Worm (Caenorhabditis elegans) whole organism, young adult: ENCODE results near the gene srbc-49.
"Not testable (repeated sequence)": the region's sequence is repeated elsewhere in the genome, so short reads cannot be mapped to it uniquely, and the experiment has no call there.

Experiments used
- B0019.2 ChIP-seq: fragments of 200-800 bp; sonication (Bioruptor generic); conservative IDR thresholded peaks from 2 replicates; pipeline ENCODE4 v1.3.6; 2022; ENCODE audit warnings: missing genetic modification reagents, missing genetic modification characterization, missing compliant biosample characterization
- B0336.3 ChIP-seq: fragments of 200-800 bp; sonication (Bioruptor generic); IDR thresholded peaks from 2 replicates; pipeline ENCODE4 v1.3.6; 2022; ENCODE audit warnings: missing genetic modification characterization, missing compliant biosample characterization
- F22D6.2 ChIP-seq: sonication (generic microtip); optimal IDR thresholded peaks from 2 replicates; lab custom pipeline; 2016; ENCODE audit warnings: mild to moderate bottlenecking, missing genetic modification characterization, missing compliant biosample characterization
- F37B4.10 ChIP-seq: fragments of 200-800 bp; sonication (Bioruptor generic); IDR thresholded peaks from 2 replicates; pipeline ENCODE4 v1.3.6; 2022; ENCODE audit warnings: missing genetic modification characterization, missing compliant biosample characterization
- F52B5.7 ChIP-seq: sonication (generic microtip); optimal IDR thresholded peaks from 2 replicates; lab custom pipeline; 2016; ENCODE audit warnings: mild to moderate bottlenecking, missing genetic modification characterization, missing compliant biosample characterization
- K12H6.12 ChIP-seq: fragments of 200-800 bp; sonication (Bioruptor generic); optimal IDR thresholded peaks from 2 replicates; lab custom pipeline; 2018; ENCODE audit warnings: mild to moderate bottlenecking, missing genetic modification characterization, missing compliant biosample characterization
- T26A5.8 ChIP-seq: sonication (generic microtip); optimal IDR thresholded peaks from 2 replicates; lab custom pipeline; 2016; ENCODE audit warnings: missing genetic modification characterization, missing compliant biosample characterization
- Y53F4B.3 ChIP-seq: fragments of 200-800 bp; sonication (Bioruptor generic); IDR thresholded peaks from 2 replicates; pipeline ENCODE4 v1.3.6; 2022; ENCODE audit warnings: missing genetic modification reagents, missing genetic modification characterization, missing compliant biosample characterization
- ama-1 ChIP-seq, 3 experiments: fragments of 150-350 bp in 1 of 3; sonication (generic microtip) in 2 of 3; optimal IDR thresholded peaks; 2 replicates each; lab custom pipeline; 2014 to 2018; ENCODE audit warnings: missing biosample characterization in 2 of 3, missing genetic modification characterization in 2 of 3, missing genetic modification reagents in 2 of 3
- aptf-3 ChIP-seq: fragments of 200-800 bp; sonication (Bioruptor generic); IDR thresholded peaks from 2 replicates; pipeline ENCODE4 v1.3.6; 2022; ENCODE audit warnings: missing genetic modification characterization, missing compliant biosample characterization
- atf-7 ChIP-seq: sonication (generic microtip); optimal IDR thresholded peaks from 2 replicates; lab custom pipeline; 2017; ENCODE audit warnings: mild to moderate bottlenecking, missing genetic modification characterization, missing compliant biosample characterization
- attf-5 ChIP-seq: fragments of 200-800 bp; sonication (Bioruptor generic); optimal IDR thresholded peaks from 2 replicates; lab custom pipeline; 2018; ENCODE audit warnings: mild to moderate bottlenecking, missing genetic modification characterization, missing compliant biosample characterization
- bed-2 ChIP-seq: fragments of 200-800 bp; sonication (Bioruptor generic); IDR thresholded peaks from 2 replicates; pipeline ENCODE4 v1.3.6; 2022; ENCODE audit warnings: missing genetic modification reagents, missing genetic modification characterization, missing compliant biosample characterization
- ccch-3 ChIP-seq: fragments of 200-800 bp; sonication (Bioruptor generic); optimal IDR thresholded peaks from 2 replicates; lab custom pipeline; 2018; ENCODE audit warnings: mild to moderate bottlenecking, missing genetic modification characterization, missing compliant biosample characterization
- cebp-2 ChIP-seq: fragments of 200-800 bp; sonication (Bioruptor generic); IDR thresholded peaks from 2 replicates; pipeline ENCODE4 v1.3.6; 2022; ENCODE audit warnings: missing genetic modification characterization, missing compliant biosample characterization
- ceh-27 ChIP-seq: fragments of 200-800 bp; sonication (Bioruptor generic); optimal IDR thresholded peaks from 2 replicates; lab custom pipeline; 2018; ENCODE audit warnings: mild to moderate bottlenecking, missing genetic modification characterization, moderate library complexity, missing compliant biosample characterization
- dpff-1 ChIP-seq: sonication (generic microtip); optimal IDR thresholded peaks from 2 replicates; lab custom pipeline; 2017; ENCODE audit warnings: mild to moderate bottlenecking, missing genetic modification characterization, missing compliant biosample characterization
- egrh-3 ChIP-seq: fragments of 200-800 bp; sonication (Bioruptor generic); IDR thresholded peaks from 2 replicates; pipeline ENCODE4 v1.3.6; 2022; ENCODE audit warnings: missing genetic modification reagents, missing genetic modification characterization, missing compliant biosample characterization
- ets-4 ChIP-seq: fragments of 200-800 bp; sonication (Bioruptor generic); optimal IDR thresholded peaks from 2 replicates; lab custom pipeline; 2018; ENCODE audit warnings: mild to moderate bottlenecking, missing genetic modification characterization, missing compliant biosample characterization
- hrde-1 ChIP-seq: sonication (generic microtip); optimal IDR thresholded peaks from 2 replicates; lab custom pipeline; 2016; ENCODE audit warnings: missing genetic modification characterization, mild to moderate bottlenecking, missing compliant biosample characterization, moderate library complexity, missing genotype, missing genetic modification reagents, borderline replicate concordance
- let-526 ChIP-seq: fragments of 200-800 bp; sonication (Bioruptor generic); IDR thresholded peaks from 2 replicates; pipeline ENCODE4 v1.3.6; 2022; ENCODE audit warnings: missing genetic modification reagents, missing genetic modification characterization, missing compliant biosample characterization
- lin-35 ChIP-seq, 3 experiments: fragments of 150-350 bp in 2 of 3; sonication (generic microtip) in 1 of 3; optimal IDR thresholded peaks; 2 replicates each; lab custom pipeline; 2014 to 2018; ENCODE audit warnings: missing biosample characterization in 3 of 3, missing genetic modification characterization in 3 of 3, missing genetic modification reagents in 3 of 3
- madf-6 ChIP-seq: fragments of 200-800 bp; sonication (Bioruptor generic); IDR thresholded peaks from 2 replicates; pipeline ENCODE4 v1.3.6; 2022; ENCODE audit warnings: missing genetic modification reagents, missing genetic modification characterization, missing compliant biosample characterization
- nhr-120 ChIP-seq: fragments of 200-800 bp; sonication (Bioruptor generic); IDR thresholded peaks from 2 replicates; pipeline ENCODE4 v1.3.6; 2022; ENCODE audit warnings: missing genetic modification characterization, missing compliant biosample characterization
- pha-4 ChIP-seq: fragments of 150-350 bp; sonication (generic microtip); optimal IDR thresholded peaks from 2 replicates; lab custom pipeline; 2014; ENCODE audit warnings: missing biosample characterization, missing genetic modification reagents, missing genetic modification characterization
- rpc-1 ChIP-seq, 2 experiments: fragments of 150-350 bp in 1 of 2; sonication (generic microtip) in 1 of 2; optimal IDR thresholded peaks; 2 replicates each; lab custom pipeline; 2014 to 2018; ENCODE audit warnings: missing biosample characterization in 1 of 2, missing genetic modification characterization in 1 of 2, missing genetic modification reagents in 1 of 2, missing genotype in 1 of 2
- snpc-3.4 ChIP-seq: sonication (generic microtip); optimal IDR thresholded peaks from 2 replicates; lab custom pipeline; 2017; ENCODE audit warnings: missing genetic modification characterization, mild to moderate bottlenecking, missing compliant biosample characterization, antibody characterized with exemption, moderate library complexity, missing genotype, missing genetic modification reagents
- ztf-18 ChIP-seq: sonication (generic microtip); optimal IDR thresholded peaks from 2 replicates; lab custom pipeline; 2016; ENCODE audit warnings: missing genotype, mild to moderate bottlenecking, missing genetic modification characterization, missing compliant biosample characterization
- ztf-22 ChIP-seq: fragments of 200-800 bp; sonication (Bioruptor generic); optimal IDR thresholded peaks from 2 replicates; lab custom pipeline; 2018; ENCODE audit warnings: mild to moderate bottlenecking, missing genetic modification characterization, moderate library complexity, missing compliant biosample characterization

srbc-49 gene

DNA sequence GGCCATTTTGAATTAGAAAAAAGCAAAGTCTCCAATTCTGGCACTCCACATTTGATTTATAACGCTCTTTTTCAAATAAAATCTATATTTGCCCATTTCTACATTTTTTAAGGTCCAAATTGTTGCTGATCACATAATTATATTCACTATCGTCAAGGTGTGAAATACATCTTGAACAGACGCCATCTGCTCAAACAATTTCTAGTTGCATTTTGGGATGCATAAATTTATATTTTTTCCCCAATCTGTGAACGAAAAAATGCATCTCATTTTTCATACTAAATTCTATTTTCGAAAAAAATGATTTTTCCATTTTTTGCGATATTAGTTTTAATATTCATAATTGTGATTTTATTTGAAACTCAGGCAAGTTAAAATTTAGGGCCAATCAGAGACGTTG is 28.2 kb upstream of the srbc-49 start, which contains the start of gene T26E4.7:
Gene T26E4.7 (plus strand): TSS at position 301 of the 400 bp plus-strand sequence.
- TF ChIP-seq aptf-3 = no peak
- TF ChIP-seq Y53F4B.3 (GFP tag; lab: Robert Waterston, UW) = no peak
- no peak for TF ChIP-seq nhr-120 (GFP tag; lab: Robert Waterston, UW)
- no peak for TF ChIP-seq hrde-1
- TF ChIP-seq F52B5.7 (tag; lab: Kevin White, UChicago) = no peak
- TF ChIP-seq bed-2 (GFP tag; lab: Robert Waterston, UW) = no peak
- no peak for TF ChIP-seq B0336.3 (GFP tag; lab: Robert Waterston, UW)
- no peak for TF ChIP-seq F37B4.10 (GFP tag; lab: Robert Waterston, UW)
- TF ChIP-seq atf-7 (tag; lab: Kevin White, UChicago) = no peak
- no peak for TF ChIP-seq let-526 (GFP tag; lab: Robert Waterston, UW)
- TF ChIP-seq rpc-1 (optimal IDR thresholded peaks at IDR 0.05; lab: Kevin White, UChicago) = no peak
- TF ChIP-seq rpc-1 (tag; optimal IDR thresholded peaks at IDR 0.05; lab: Kevin White, UChicago) = no peak
- TF ChIP-seq snpc-3.4 (tag; lab: Kevin White, UChicago) = no peak
- no peak for TF ChIP-seq ama-1 (optimal IDR thresholded peaks at IDR 0.05; lab: Kevin White, UChicago)
- TF ChIP-seq ama-1 (GFP tag; optimal IDR thresholded peaks at IDR 0.05; lab: Kevin White, UChicago) = no peak

DNA sequence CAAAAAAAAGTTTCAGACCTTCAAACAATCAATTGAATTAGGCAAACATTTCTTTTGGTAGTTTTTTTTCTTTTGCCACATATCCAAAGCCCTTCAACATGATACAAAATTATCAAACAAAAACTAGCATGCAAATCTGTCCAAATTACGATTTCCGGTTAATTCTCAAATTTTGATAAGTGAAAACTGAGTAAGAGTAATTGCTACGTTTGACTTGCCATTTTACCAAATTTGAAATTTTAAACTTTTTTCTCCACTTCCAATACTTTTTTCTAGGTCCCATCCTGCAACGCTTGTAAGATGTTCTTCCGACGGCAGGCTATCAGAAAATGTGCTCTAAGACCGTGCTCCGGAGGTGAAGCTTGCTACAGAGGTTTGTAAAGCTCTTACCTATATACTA is 25.4 kb upstream of the srbc-49 start, which contains the start of gene nhr-223:
Gene nhr-223 (plus strand): TSS at position 301 of the 400 bp plus-strand sequence.
- TF ChIP-seq T26A5.8 (tag; lab: Kevin White, UChicago) (no peak), pha-4 (tag; lab: Kevin White, UChicago) (no peak)

DNA sequence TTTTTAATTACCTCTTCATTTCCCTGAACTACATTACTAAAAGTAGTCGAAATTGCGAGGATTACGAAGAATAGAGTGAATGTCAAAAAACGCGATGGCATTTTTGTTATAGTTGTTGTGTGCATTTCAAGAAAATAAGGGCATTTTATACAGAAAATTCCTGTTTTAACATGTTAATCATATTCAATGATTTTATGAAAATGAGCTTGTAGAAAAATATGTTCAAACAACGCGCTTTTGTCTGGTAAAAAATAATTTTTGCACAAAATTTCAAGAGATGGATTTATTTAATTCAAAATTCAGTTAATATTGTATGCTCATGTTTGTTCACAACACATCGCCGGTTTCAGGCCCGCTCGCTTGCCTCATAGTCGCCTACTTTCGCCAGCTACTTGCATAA is 23.4 kb upstream of the srbc-49 start, which contains the start of gene T26E4.10:
Gene T26E4.10 (minus strand): TSS at position 101 of the 400 bp plus-strand sequence.
- TF ChIP-seq K12H6.12 = no peak
- no peak for TF ChIP-seq ccch-3 (GFP tag; lab: Kevin White, UChicago)
- no peak for TF ChIP-seq attf-5 (GFP tag; lab: Kevin White, UChicago)
- TF ChIP-seq ztf-22 (GFP tag; lab: Kevin White, UChicago) = no peak
- TF ChIP-seq ets-4 = no peak
- TF ChIP-seq lin-35 (GFP tag; optimal IDR thresholded peaks at IDR 0.05; lab: Kevin White, UChicago) = no peak
- no peak for TF ChIP-seq cebp-2 (GFP tag; lab: Robert Waterston, UW)

DNA sequence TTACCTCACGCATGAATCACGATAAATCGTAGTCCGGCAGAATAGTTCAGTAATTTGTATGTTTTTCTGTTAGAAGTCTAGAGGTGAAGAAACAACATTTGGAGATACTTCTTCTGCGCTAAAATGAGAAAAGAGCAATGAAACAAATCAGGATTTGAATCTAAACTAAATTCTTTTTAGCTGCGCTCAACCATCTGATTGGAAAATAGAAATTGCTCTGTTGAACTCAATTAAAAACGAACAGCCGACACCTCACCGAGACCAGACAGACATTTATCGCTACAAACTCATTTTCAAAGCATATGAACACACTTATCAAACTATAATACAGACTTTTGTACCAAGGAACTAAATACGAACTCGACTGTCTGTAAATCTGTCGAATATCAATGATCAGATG is 18.9 kb upstream of the srbc-49 start, which contains the start of gene T26E4.9:
Gene T26E4.9 (minus strand): TSS at position 101 of the 400 bp plus-strand sequence.
- TF ChIP-seq dpff-1 (tag; lab: Kevin White, UChicago); ztf-18 (tag; lab: Kevin White, UChicago); B0019.2 (GFP tag; lab: Robert Waterston, UW): not testable (repeated sequence)

DNA sequence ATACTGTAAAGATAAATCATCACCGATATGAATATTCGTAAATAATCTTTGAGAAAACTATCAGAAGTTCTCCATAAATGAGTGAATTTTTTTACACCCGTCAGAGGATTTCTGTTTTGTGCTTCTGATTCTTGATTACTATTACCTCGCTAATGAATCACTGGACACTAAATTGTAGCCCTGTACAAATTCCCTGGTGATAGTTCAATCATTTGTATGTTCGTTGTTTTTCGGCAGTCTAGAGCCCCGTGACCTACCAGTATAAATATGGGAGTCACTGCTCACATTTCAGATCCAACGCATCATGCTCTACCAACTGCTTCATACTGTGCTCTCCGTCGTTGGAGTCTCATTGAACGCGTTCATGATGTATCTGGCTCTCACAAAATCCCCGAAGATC is 18.4 kb upstream of the srbc-49 start, which contains the start of gene srd-27:
Gene srd-27 (plus strand): TSS at position 301 of the 400 bp plus-strand sequence.
- TF ChIP-seq B0336.3 (GFP tag; lab: Robert Waterston, UW); ceh-27; egrh-3 (GFP tag; lab: Robert Waterston, UW): not testable (repeated sequence)
- TF ChIP-seq, all 124 proteins: peak for 0; not testable (repeated sequence) for 124

DNA sequence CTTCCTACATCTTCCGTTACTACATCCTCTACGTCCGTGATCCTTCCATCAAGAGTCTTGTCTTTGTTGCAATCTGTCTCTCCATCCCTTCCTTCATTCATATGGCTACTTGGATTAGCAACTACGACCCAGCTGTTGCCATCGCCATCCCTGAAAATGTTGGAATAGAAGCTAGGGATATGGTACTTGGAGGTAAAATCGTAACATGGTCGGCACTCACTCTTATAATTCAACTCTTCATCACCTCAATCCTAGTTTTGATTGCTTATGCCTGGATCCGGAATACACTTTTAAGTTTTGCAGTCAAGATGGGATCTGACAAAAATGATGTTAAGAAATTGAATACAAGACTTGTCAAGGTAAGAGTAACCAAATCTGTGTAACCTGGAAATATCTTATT is 17.8 kb upstream of the srbc-49 start, which contains the start of gene T26E4.18:
Gene T26E4.18 (minus strand): TSS at position 101 of the 400 bp plus-strand sequence.
- TF ChIP-seq aptf-3; madf-6 (GFP tag; lab: Robert Waterston, UW); F22D6.2: not testable (repeated sequence)
